Fruit fly (Drosophila melanogaster) whole organism, embryonic: ENCODE data around the gene Msh6.

Source experiments
- Aef1 ChIP-seq: fragments of 200-800 bp; sonication (Bioruptor generic); IDR thresholded peaks from 3 replicates; pipeline ENCODE4 v1.3.6; 2022; ENCODE audit warnings: missing biosample characterization, missing genetic modification characterization
- Bgb ChIP-seq: fragments of 200-800 bp; sonication (Bioruptor generic); IDR thresholded peaks from 2 replicates; pipeline ENCODE4 v1.3.6; 2022; ENCODE audit warnings: missing biosample characterization, missing genetic modification characterization; ENCODE audit not compliant: partially characterized antibody
- CG12104 ChIP-seq: fragments of 200-800 bp; sonication (Bioruptor generic); optimal IDR thresholded peaks from 3 replicates; lab custom pipeline; 2016; ENCODE audit warnings: missing biosample characterization, missing genetic modification characterization
- CG12219 ChIP-seq: fragments of 200-800 bp; sonication (Bioruptor generic); optimal IDR thresholded peaks from 3 replicates; lab custom pipeline; 2018; ENCODE audit warnings: missing biosample characterization, mild to moderate bottlenecking, missing genetic modification characterization
- CG14710 ChIP-seq: fragments of 200-800 bp; sonication (Bioruptor generic); optimal IDR thresholded peaks from 3 replicates; lab custom pipeline; 2019; ENCODE audit warnings: missing biosample characterization, mild to moderate bottlenecking, missing genetic modification characterization, moderate library complexity
- CG17829 ChIP-seq: fragments of 200-800 bp; optimal IDR thresholded peaks from 2 replicates; lab custom pipeline; 2019; ENCODE audit warnings: missing biosample characterization, mild to moderate bottlenecking, missing genetic modification characterization, moderate library complexity
- CG18262 ChIP-seq: fragments of 200-800 bp; optimal IDR thresholded peaks from 3 replicates; lab custom pipeline; 2019; ENCODE audit warnings: missing biosample characterization, mild to moderate bottlenecking, missing genetic modification characterization, moderate library complexity
- CG2199 ChIP-seq: fragments of 200-800 bp; sonication (Bioruptor generic); IDR thresholded peaks from 3 replicates; pipeline ENCODE4 v1.3.6; 2022; ENCODE audit warnings: missing biosample characterization, missing genetic modification characterization
- CG3065 ChIP-seq: fragments of 200-800 bp; sonication (Bioruptor generic); optimal IDR thresholded peaks from 2 replicates; lab custom pipeline; 2016; ENCODE audit warnings: missing biosample characterization, missing genetic modification characterization
- CG34422 ChIP-seq: fragments of 200-800 bp; sonication (Bioruptor generic); IDR thresholded peaks from 3 replicates; pipeline ENCODE4 v1.3.6; 2022; ENCODE audit warnings: missing biosample characterization, missing genetic modification characterization
- CG4820 ChIP-seq: fragments of 200-800 bp; sonication (Bioruptor generic); optimal IDR thresholded peaks from 3 replicates; lab custom pipeline; 2016; ENCODE audit warnings: missing biosample characterization, missing genetic modification characterization
- CG6254 ChIP-seq: fragments of 200-800 bp; sonication (Bioruptor generic); optimal IDR thresholded peaks from 3 replicates; lab custom pipeline; 2017; ENCODE audit warnings: mild to moderate bottlenecking, missing biosample characterization, missing genetic modification reagents, missing genetic modification characterization
- CG6813 ChIP-seq: fragments of 200-800 bp; sonication (Bioruptor generic); optimal IDR thresholded peaks from 2 replicates; lab custom pipeline; 2017; ENCODE audit warnings: missing biosample characterization, missing genetic modification characterization, mild to moderate bottlenecking, moderate library complexity, missing genetic modification reagents
- CG9797 ChIP-seq: fragments of 200-800 bp; sonication (Bioruptor generic); optimal IDR thresholded peaks from 3 replicates; lab custom pipeline; 2018; ENCODE audit warnings: missing biosample characterization, mild to moderate bottlenecking, missing genetic modification characterization
- Camta ChIP-seq: fragments of 200-800 bp; sonication (Bioruptor generic); optimal IDR thresholded peaks from 2 replicates; lab custom pipeline; 2016; ENCODE audit warnings: missing biosample characterization, missing genetic modification characterization
- D ChIP-seq, 2 experiments: fragments of 200-800 bp in 1 of 2; fragments of >200 bp in 1 of 2; sonication (Bioruptor generic) in 1 of 2; optimal IDR thresholded peaks; 2 replicates in 1 of 2; 3 replicates in 1 of 2; lab custom pipeline; 2017; ENCODE audit warnings: mild to moderate bottlenecking in 1 of 2, missing biosample characterization in 1 of 2, missing genetic modification characterization in 1 of 2, missing genetic modification reagents in 1 of 2
- D19A ChIP-seq: fragments of 200-800 bp; optimal IDR thresholded peaks from 3 replicates; lab custom pipeline; 2019; ENCODE audit warnings: missing biosample characterization, mild to moderate bottlenecking, missing genetic modification characterization, moderate library complexity
- Dbx ChIP-seq: fragments of 200-800 bp; sonication (Bioruptor generic); IDR thresholded peaks from 3 replicates; pipeline ENCODE4 v1.3.6; 2022; ENCODE audit warnings: missing biosample characterization, missing genetic modification characterization
- Dip2 ChIP-seq: fragments of 200-800 bp; sonication (Bioruptor generic); IDR thresholded peaks from 2 replicates; pipeline ENCODE4 v1.3.6; 2022; ENCODE audit warnings: missing biosample characterization, missing genetic modification characterization
- Doc2 ChIP-seq: fragments of 200-800 bp; sonication (Bioruptor generic); IDR thresholded peaks from 2 replicates; pipeline ENCODE4 v1.3.6; 2022; ENCODE audit warnings: missing biosample characterization, missing genetic modification characterization
- Fer1 ChIP-seq: fragments of 200-800 bp; sonication (Bioruptor generic); optimal IDR thresholded peaks from 2 replicates; lab custom pipeline; 2017; ENCODE audit warnings: missing biosample characterization, mild to moderate bottlenecking, missing genetic modification characterization
- GATAe ChIP-seq: fragments of 200-800 bp; sonication (Bioruptor generic); conservative IDR thresholded peaks from 2 replicates; pipeline ENCODE4 v1.3.6; 2022; ENCODE audit warnings: missing biosample characterization, missing genetic modification characterization
- Hmr ChIP-seq: fragments of 200-800 bp; sonication (Bioruptor generic); optimal IDR thresholded peaks from 3 replicates; lab custom pipeline; 2017; ENCODE audit warnings: mild to moderate bottlenecking, missing biosample characterization, missing genetic modification reagents, missing genetic modification characterization
- Hr39 ChIP-seq: fragments of >200 bp; optimal IDR thresholded peaks from 2 replicates; lab custom pipeline; 2017
- MBD-R2 ChIP-seq: fragments of 200-800 bp; sonication (Bioruptor generic); IDR thresholded peaks from 2 replicates; pipeline ENCODE4 v1.3.6; 2022; ENCODE audit warnings: missing biosample characterization, missing genetic modification characterization
- Nf-YA ChIP-seq: fragments of 200-800 bp; sonication (Bioruptor generic); IDR thresholded peaks from 2 replicates; pipeline ENCODE4 v1.3.6; 2022; ENCODE audit warnings: missing biosample characterization, missing genetic modification characterization
- Nf-YB ChIP-seq: fragments of 200-800 bp; sonication (Bioruptor generic); optimal IDR thresholded peaks from 3 replicates; lab custom pipeline; 2019; ENCODE audit warnings: missing biosample characterization, mild to moderate bottlenecking, missing genetic modification characterization, moderate library complexity
- Oli ChIP-seq: fragments of 200-800 bp; sonication (Bioruptor generic); optimal IDR thresholded peaks from 2 replicates; lab custom pipeline; 2018; ENCODE audit warnings: missing biosample characterization, mild to moderate bottlenecking, missing genetic modification characterization, moderate library complexity
- Ravus ChIP-seq: fragments of 200-800 bp; sonication (Bioruptor generic); IDR thresholded peaks from 2 replicates; pipeline ENCODE4 v1.3.6; 2022; ENCODE audit warnings: missing biosample characterization, missing genetic modification characterization
- Sin3A ChIP-seq: fragments of >200 bp; optimal IDR thresholded peaks from 2 replicates; lab custom pipeline; 2018
- Sox102F ChIP-seq: fragments of 200-800 bp; sonication (Bioruptor generic); optimal IDR thresholded peaks from 2 replicates; lab custom pipeline; 2018; ENCODE audit warnings: missing biosample characterization, mild to moderate bottlenecking, missing genetic modification characterization, moderate library complexity
- Sry-β ChIP-seq: fragments of 200-800 bp; sonication (Bioruptor generic); optimal IDR thresholded peaks from 2 replicates; lab custom pipeline; 2018; ENCODE audit warnings: missing biosample characterization, mild to moderate bottlenecking, missing genetic modification characterization, moderate library complexity
- Taf1 ChIP-seq: fragments of 200-800 bp; sonication (Bioruptor generic); IDR thresholded peaks from 2 replicates; pipeline ENCODE4 v1.3.6; 2022; ENCODE audit warnings: missing biosample characterization, missing genetic modification characterization
- Xrp1 ChIP-seq: fragments of 200-800 bp; sonication (Bioruptor generic); IDR thresholded peaks from 2 replicates; pipeline ENCODE4 v1.3.6; 2022; ENCODE audit warnings: missing biosample characterization, missing genetic modification characterization
- abd-A ChIP-seq: fragments of 200-800 bp; sonication (Bioruptor generic); optimal IDR thresholded peaks from 3 replicates; lab custom pipeline; 2019; ENCODE audit warnings: missing biosample characterization, mild to moderate bottlenecking, missing genetic modification characterization, moderate library complexity
- bigmax ChIP-seq: fragments of 200-800 bp; sonication (Bioruptor generic); optimal IDR thresholded peaks from 2 replicates; lab custom pipeline; 2018; ENCODE audit warnings: missing biosample characterization, mild to moderate bottlenecking, missing genetic modification characterization
- corto ChIP-seq: fragments of 200-800 bp; sonication (Bioruptor generic); optimal IDR thresholded peaks from 2 replicates; lab custom pipeline; 2016; ENCODE audit warnings: missing biosample characterization, mild to moderate bottlenecking, missing genetic modification characterization, moderate library complexity
- crol ChIP-seq: fragments of 200-800 bp; sonication (Bioruptor generic); IDR thresholded peaks from 2 replicates; pipeline ENCODE4 v1.3.6; 2022; ENCODE audit warnings: missing biosample characterization, missing genetic modification characterization
- dysf ChIP-seq: fragments of 200-800 bp; sonication (Bioruptor generic); IDR thresholded peaks from 3 replicates; pipeline ENCODE4 v1.3.6; 2022; ENCODE audit warnings: missing biosample characterization, missing genetic modification characterization
- ems ChIP-seq: fragments of 200-800 bp; sonication (Bioruptor generic); optimal IDR thresholded peaks from 3 replicates; lab custom pipeline; 2016; ENCODE audit warnings: missing biosample characterization, missing genetic modification characterization
- exex ChIP-seq: fragments of 200-800 bp; sonication (Bioruptor generic); optimal IDR thresholded peaks from 4 replicates; lab custom pipeline; 2018; ENCODE audit warnings: missing biosample characterization, mild to moderate bottlenecking, missing genetic modification characterization, moderate library complexity
- kni ChIP-seq: fragments of 200-800 bp; sonication (Bioruptor generic); optimal IDR thresholded peaks from 3 replicates; lab custom pipeline; 2017; ENCODE audit warnings: mild to moderate bottlenecking, missing biosample characterization, missing genetic modification reagents, missing genetic modification characterization
- lab ChIP-seq: fragments of 200-800 bp; sonication (Bioruptor generic); optimal IDR thresholded peaks from 3 replicates; lab custom pipeline; 2017; ENCODE audit warnings: missing biosample characterization, missing genetic modification characterization, mild to moderate bottlenecking, moderate library complexity, missing genetic modification reagents
- luna ChIP-seq: fragments of 200-800 bp; sonication (Bioruptor generic); optimal IDR thresholded peaks from 2 replicates; lab custom pipeline; 2016; ENCODE audit warnings: missing biosample characterization, missing genetic modification characterization
- repo ChIP-seq: fragments of 200-800 bp; sonication (Bioruptor generic); optimal IDR thresholded peaks from 2 replicates; lab custom pipeline; 2016; ENCODE audit warnings: missing biosample characterization, missing genetic modification characterization
- schlank ChIP-seq: fragments of 200-800 bp; sonication (Bioruptor generic); optimal IDR thresholded peaks from 2 replicates; lab custom pipeline; 2018; ENCODE audit warnings: missing biosample characterization, mild to moderate bottlenecking, missing genetic modification characterization
- sens ChIP-seq: fragments of 200-800 bp; sonication (Bioruptor generic); peaks from one replicate; lab custom pipeline; 2016; ENCODE audit warnings: missing biosample characterization, missing genetic modification characterization
- shn ChIP-seq: fragments of 200-800 bp; sonication (Bioruptor generic); optimal IDR thresholded peaks from 3 replicates; lab custom pipeline; 2016; ENCODE audit warnings: missing biosample characterization, missing genetic modification characterization
- sug ChIP-seq: fragments of 200-800 bp; optimal IDR thresholded peaks from 2 replicates; lab custom pipeline; 2019; ENCODE audit warnings: missing biosample characterization, mild to moderate bottlenecking, missing genetic modification characterization, moderate library complexity
- trem ChIP-seq: fragments of 200-800 bp; optimal IDR thresholded peaks from 3 replicates; lab custom pipeline; 2019; ENCODE audit warnings: missing biosample characterization, mild to moderate bottlenecking, missing genetic modification characterization, moderate library complexity

Msh6 gene

dm6 chr3L:15171769-15172403, 13.5 kb upstream of the Msh6 start (continued):
- peak; percentile 33 for TF ChIP-seq lab
- TF ChIP-seq crol (GFP tag; lab: Robert Waterston, UW): peak; percentile 66; the same call in 1 of the 2 replicates
- no peak for TF ChIP-seq CG12219
- TF ChIP-seq CG17829: no peak
- TF ChIP-seq GATAe: peak; percentile 80
- no peak for TF ChIP-seq shn (GFP tag; lab: Kevin White, UChicago)
- TF ChIP-seq ems (GFP tag; lab: Kevin White, UChicago): no peak
- no peak for TF ChIP-seq kni
- TF ChIP-seq CG34422 (GFP tag; lab: Robert Waterston, UW): no peak
- no peak for TF ChIP-seq CG3065 (GFP tag; lab: Kevin White, UChicago)
- peak; percentile 9 for TF ChIP-seq CG18262 (tag; lab: Kevin White, UChicago)
- TF ChIP-seq D (optimal IDR thresholded peaks at IDR 0.05; lab: Kevin White, UChicago): no peak
- TF ChIP-seq D (GFP tag; optimal IDR thresholded peaks at IDR 0.05; lab: Kevin White, UChicago): peak; percentile 31
- TF ChIP-seq Camta: no peak
- peak; percentile 33 for TF ChIP-seq Oli (tag; lab: Kevin White, UChicago)
- no peak for TF ChIP-seq luna (GFP tag; lab: Kevin White, UChicago)
- peak; percentile 3 for TF ChIP-seq Hmr
- no peak for TF ChIP-seq Sin3A (lab: Kevin White, UChicago)
- peak; percentile 46 for TF ChIP-seq CG6254 (GFP tag; lab: Kevin White, UChicago)
- 0 out of 3 replicates have a peak, but pooled peaks have one; percentile 45 for TF ChIP-seq CG2199 (GFP tag; lab: Robert Waterston, UW)
- peak; percentile 8 for TF ChIP-seq Sox102F
- TF ChIP-seq schlank (tag; lab: Kevin White, UChicago): no peak
- TF ChIP-seq Bgb: 0 out of 2 replicates have a peak, but pooled peaks have one; percentile 10
- peak; percentile 90 for TF ChIP-seq Nf-YB (GFP tag; lab: Kevin White, UChicago)
- peak; percentile 47 for TF ChIP-seq CG14710 (tag; lab: Kevin White, UChicago)
- TF ChIP-seq Xrp1 (GFP tag; lab: Robert Waterston, UW): 0 out of 2 replicates have a peak, but pooled peaks have one; percentile 28
- no peak for TF ChIP-seq D19A (tag; lab: Kevin White, UChicago)
- no peak for TF ChIP-seq Aef1 (GFP tag; lab: Robert Waterston, UW)
- TF ChIP-seq sug (tag; lab: Kevin White, UChicago): peak; percentile 15
- peak; percentile 28 for TF ChIP-seq CG12104 (GFP tag; lab: Kevin White, UChicago)
- no peak for TF ChIP-seq Ravus (GFP tag; lab: Robert Waterston, UW)
- TF ChIP-seq trem (tag; lab: Kevin White, UChicago): no peak
- TF ChIP-seq sens (GFP tag; lab: Kevin White, UChicago): peak; percentile 77
- TF ChIP-seq corto (GFP tag; lab: Kevin White, UChicago): no peak
- no peak for TF ChIP-seq Dbx (GFP tag; lab: Robert Waterston, UW)
- no peak for TF ChIP-seq MBD-R2 (GFP tag; lab: Robert Waterston, UW)
- TF ChIP-seq CG4820 (GFP tag; lab: Kevin White, UChicago): peak; percentile 15
- TF ChIP-seq dysf (GFP tag; lab: Robert Waterston, UW): no peak
- peak; percentile 14 for TF ChIP-seq abd-A (tag; lab: Kevin White, UChicago)
- TF ChIP-seq Taf1: no peak
- TF ChIP-seq Hr39: no peak
- peak; percentile 6 for TF ChIP-seq repo (GFP tag; lab: Kevin White, UChicago)
- TF ChIP-seq Doc2: 0 out of 2 replicates have a peak, but pooled peaks have one; percentile 20
- peak; percentile 67 for TF ChIP-seq Nf-YA (GFP tag; lab: Robert Waterston, UW)
- TF ChIP-seq CG6813 (GFP tag; lab: Kevin White, UChicago): no peak
- TF ChIP-seq Fer1 (GFP tag; lab: Kevin White, UChicago): peak; percentile 29
- TF ChIP-seq exex: peak; percentile 32
- no peak for TF ChIP-seq CG9797 (GFP tag; lab: Kevin White, UChicago)
- no peak for TF ChIP-seq bigmax (GFP tag; lab: Kevin White, UChicago)
- TF ChIP-seq Sry-β (GFP tag; lab: Kevin White, UChicago): no peak
- no peak for TF ChIP-seq Dip2 (GFP tag; lab: Robert Waterston, UW)
